Fruit fly (Drosophila melanogaster) whole organism, embryonic: ENCODE measurements around the gene CG14721.

Source experiments
- Adf1 ChIP-seq: fragments of 200-800 bp; sonication (Bioruptor generic); IDR thresholded peaks from 2 replicates; pipeline ENCODE4 v1.3.6; 2022; ENCODE audit warnings: missing biosample characterization, missing genetic modification characterization
- Antp ChIP-seq: fragments of 200-800 bp; sonication (Bioruptor generic); optimal IDR thresholded peaks from 3 replicates; lab custom pipeline; 2016; ENCODE audit warnings: missing biosample characterization, missing genetic modification characterization
- CG11085 ChIP-seq: fragments of 200-800 bp; sonication (Bioruptor generic); IDR thresholded peaks from 2 replicates; pipeline ENCODE4 v1.3.6; 2022; ENCODE audit warnings: missing biosample characterization, missing genetic modification characterization
- CG11398 ChIP-seq: fragments of 200-800 bp; sonication (Bioruptor generic); optimal IDR thresholded peaks from 2 replicates; lab custom pipeline; 2016; ENCODE audit warnings: missing biosample characterization, missing genetic modification characterization
- CG12236 ChIP-seq: fragments of 200-800 bp; sonication (Bioruptor generic); optimal IDR thresholded peaks from 2 replicates; lab custom pipeline; 2016; ENCODE audit warnings: missing biosample characterization, missing genetic modification characterization
- CG13287 ChIP-seq: fragments of 200-800 bp; sonication (Bioruptor generic); IDR thresholded peaks from 2 replicates; pipeline ENCODE4 v1.3.6; 2022; ENCODE audit warnings: missing biosample characterization, missing genetic modification characterization; ENCODE audit not compliant: partially characterized antibody
- CG14860 ChIP-seq: fragments of 200-800 bp; sonication (Bioruptor generic); IDR thresholded peaks from 3 replicates; pipeline ENCODE4 v1.3.6; 2022; ENCODE audit warnings: missing biosample characterization, missing genetic modification characterization; ENCODE audit not compliant: partially characterized antibody
- CG15514 ChIP-seq: fragments of 200-800 bp; sonication (Bioruptor generic); optimal IDR thresholded peaks from 3 replicates; lab custom pipeline; 2017; ENCODE audit warnings: missing biosample characterization, missing genetic modification characterization, mild to moderate bottlenecking, moderate library complexity, missing genetic modification reagents
- CG15601 ChIP-seq: fragments of 200-800 bp; sonication (Bioruptor generic); optimal IDR thresholded peaks from 3 replicates; lab custom pipeline; 2019; ENCODE audit warnings: missing biosample characterization, mild to moderate bottlenecking, missing genetic modification characterization, moderate library complexity
- CG17361 ChIP-seq: fragments of 200-800 bp; sonication (Bioruptor generic); IDR thresholded peaks from 3 replicates; pipeline ENCODE4 v1.3.6; 2022; ENCODE audit warnings: missing biosample characterization, missing genetic modification characterization
- CG17568 ChIP-seq: fragments of 200-800 bp; sonication (Bioruptor generic); optimal IDR thresholded peaks from 2 replicates; lab custom pipeline; 2018; ENCODE audit warnings: missing biosample characterization, mild to moderate bottlenecking, missing genetic modification characterization, moderate library complexity
- CG2116 ChIP-seq: fragments of 200-800 bp; sonication (Bioruptor generic); optimal IDR thresholded peaks from 3 replicates; lab custom pipeline; 2018; ENCODE audit warnings: missing biosample characterization, mild to moderate bottlenecking, missing genetic modification characterization
- CG32532 ChIP-seq: fragments of 200-800 bp; sonication (Bioruptor generic); IDR thresholded peaks from 2 replicates; pipeline ENCODE4 v1.3.6; 2022; ENCODE audit warnings: missing biosample characterization, missing genetic modification characterization
- CG33213 ChIP-seq: fragments of 200-800 bp; sonication (Bioruptor generic); optimal IDR thresholded peaks from 3 replicates; lab custom pipeline; 2016; ENCODE audit warnings: missing biosample characterization, missing genetic modification characterization
- CG5180 ChIP-seq: fragments of 200-800 bp; sonication (Bioruptor generic); optimal IDR thresholded peaks from 3 replicates; lab custom pipeline; 2017; ENCODE audit warnings: missing biosample characterization, missing genetic modification characterization, mild to moderate bottlenecking, moderate library complexity, missing genetic modification reagents
- CG9797 ChIP-seq: fragments of 200-800 bp; sonication (Bioruptor generic); optimal IDR thresholded peaks from 3 replicates; lab custom pipeline; 2018; ENCODE audit warnings: missing biosample characterization, mild to moderate bottlenecking, missing genetic modification characterization
- Dad ChIP-seq: fragments of 200-800 bp; sonication (Bioruptor generic); optimal IDR thresholded peaks from 3 replicates; lab custom pipeline; 2016; ENCODE audit warnings: missing biosample characterization, missing genetic modification characterization
- Deaf1 ChIP-seq: fragments of 200-800 bp; optimal IDR thresholded peaks from 3 replicates; lab custom pipeline; 2019; ENCODE audit warnings: missing biosample characterization, mild to moderate bottlenecking, missing genetic modification characterization, moderate library complexity
- Dek ChIP-seq: fragments of 200-800 bp; sonication (Bioruptor generic); optimal IDR thresholded peaks from 3 replicates; lab custom pipeline; 2019; ENCODE audit warnings: missing biosample characterization, mild to moderate bottlenecking, missing genetic modification characterization, moderate library complexity
- Dip2 ChIP-seq: fragments of 200-800 bp; sonication (Bioruptor generic); IDR thresholded peaks from 2 replicates; pipeline ENCODE4 v1.3.6; 2022; ENCODE audit warnings: missing biosample characterization, missing genetic modification characterization
- Drgx ChIP-seq: fragments of 200-800 bp; sonication (Bioruptor generic); IDR thresholded peaks from 2 replicates; pipeline ENCODE4 v1.3.6; 2022; ENCODE audit warnings: missing biosample characterization, missing genetic modification characterization
- Hr39 ChIP-seq: fragments of >200 bp; optimal IDR thresholded peaks from 2 replicates; lab custom pipeline; 2017
- Jarid2 ChIP-seq: fragments of 200-800 bp; sonication (Bioruptor generic); optimal IDR thresholded peaks from 3 replicates; lab custom pipeline; 2017; ENCODE audit warnings: mild to moderate bottlenecking, missing biosample characterization, missing genetic modification reagents, missing genetic modification characterization
- MESR4 ChIP-seq: fragments of 200-800 bp; sonication (Bioruptor generic); optimal IDR thresholded peaks from 2 replicates; lab custom pipeline; 2018; ENCODE audit warnings: missing biosample characterization, mild to moderate bottlenecking, missing genetic modification characterization, moderate library complexity
- Myb ChIP-seq: fragments of 200-800 bp; sonication (Bioruptor generic); optimal IDR thresholded peaks from 2 replicates; lab custom pipeline; 2016; ENCODE audit warnings: missing biosample characterization, missing genetic modification characterization
- NfI ChIP-seq: fragments of 200-800 bp; sonication (Bioruptor generic); optimal IDR thresholded peaks from 3 replicates; lab custom pipeline; 2018; ENCODE audit warnings: missing biosample characterization, mild to moderate bottlenecking, missing genetic modification characterization, moderate library complexity
- Ptx1 ChIP-seq: fragments of 200-800 bp; sonication (Bioruptor generic); IDR thresholded peaks from 2 replicates; pipeline ENCODE4 v1.3.6; 2022; ENCODE audit warnings: missing biosample characterization, missing genetic modification characterization
- Rfx ChIP-seq: fragments of 200-800 bp; sonication (Bioruptor generic); IDR thresholded peaks from 2 replicates; pipeline ENCODE4 v1.3.6; 2022; ENCODE audit warnings: missing biosample characterization, missing genetic modification characterization
- Tbp ChIP-seq: fragments of >200 bp; optimal IDR thresholded peaks from 2 replicates; lab custom pipeline; 2018; ENCODE audit warnings: missing biosample characterization, missing genetic modification characterization
- Vsx1 ChIP-seq: fragments of 200-800 bp; sonication (Bioruptor generic); optimal IDR thresholded peaks from 2 replicates; lab custom pipeline; 2017; ENCODE audit warnings: missing biosample characterization, mild to moderate bottlenecking, missing genetic modification characterization, missing genetic modification reagents
- abd-A ChIP-seq: fragments of 200-800 bp; sonication (Bioruptor generic); optimal IDR thresholded peaks from 3 replicates; lab custom pipeline; 2019; ENCODE audit warnings: missing biosample characterization, mild to moderate bottlenecking, missing genetic modification characterization, moderate library complexity
- bowl ChIP-seq: fragments of 200-800 bp; sonication (Bioruptor generic); IDR thresholded peaks from 2 replicates; pipeline ENCODE4 v1.3.6; 2022; ENCODE audit warnings: missing biosample characterization, missing genetic modification characterization
- cg ChIP-seq: fragments of 200-800 bp; sonication (Bioruptor generic); optimal IDR thresholded peaks from 3 replicates; lab custom pipeline; 2019; ENCODE audit warnings: missing biosample characterization, mild to moderate bottlenecking, missing genetic modification characterization, moderate library complexity
- chinmo ChIP-seq: fragments of 200-800 bp; sonication (Bioruptor generic); IDR thresholded peaks from 4 replicates; pipeline ENCODE4 v1.3.6; 2022; ENCODE audit warnings: missing biosample characterization, missing genetic modification characterization; ENCODE audit not compliant: partially characterized antibody
- crp ChIP-seq, 2 experiments: fragments of 200-800 bp; sonication (Bioruptor generic); optimal IDR thresholded peaks; 2 replicates in 1 of 2; 3 replicates in 1 of 2; lab custom pipeline; 2017; ENCODE audit warnings: missing biosample characterization in 2 of 2, missing genetic modification characterization in 2 of 2, mild to moderate bottlenecking in 1 of 2, moderate library complexity in 1 of 2
- ewg ChIP-seq: fragments of 200-800 bp; sonication (Bioruptor generic); optimal IDR thresholded peaks from 3 replicates; lab custom pipeline; 2017; ENCODE audit warnings: mild to moderate bottlenecking, missing biosample characterization, missing genetic modification reagents, missing genetic modification characterization
- exex ChIP-seq: fragments of 200-800 bp; sonication (Bioruptor generic); optimal IDR thresholded peaks from 4 replicates; lab custom pipeline; 2018; ENCODE audit warnings: missing biosample characterization, mild to moderate bottlenecking, missing genetic modification characterization, moderate library complexity
- jing ChIP-seq: fragments of 200-800 bp; sonication (Bioruptor generic); optimal IDR thresholded peaks from 2 replicates; lab custom pipeline; 2018; ENCODE audit warnings: missing biosample characterization, mild to moderate bottlenecking, missing genetic modification characterization
- kah ChIP-seq: fragments of 200-800 bp; sonication (Bioruptor generic); optimal IDR thresholded peaks from 2 replicates; lab custom pipeline; 2018; ENCODE audit warnings: missing biosample characterization, mild to moderate bottlenecking, missing genetic modification characterization
- phol ChIP-seq: fragments of 200-800 bp; sonication (Bioruptor generic); optimal IDR thresholded peaks from 3 replicates; lab custom pipeline; 2018; ENCODE audit warnings: missing biosample characterization, mild to moderate bottlenecking, missing genetic modification characterization, moderate library complexity
- scrt ChIP-seq: fragments of 200-800 bp; sonication (Bioruptor generic); optimal IDR thresholded peaks from 2 replicates; lab custom pipeline; 2018; ENCODE audit warnings: missing biosample characterization, mild to moderate bottlenecking, missing genetic modification characterization, moderate library complexity
- sens ChIP-seq: fragments of 200-800 bp; sonication (Bioruptor generic); peaks from one replicate; lab custom pipeline; 2016; ENCODE audit warnings: missing biosample characterization, missing genetic modification characterization
- shn ChIP-seq: fragments of 200-800 bp; sonication (Bioruptor generic); optimal IDR thresholded peaks from 3 replicates; lab custom pipeline; 2016; ENCODE audit warnings: missing biosample characterization, missing genetic modification characterization
- slp2 ChIP-seq: fragments of 200-800 bp; sonication (Bioruptor generic); optimal IDR thresholded peaks from 2 replicates; lab custom pipeline; 2016; ENCODE audit warnings: missing biosample characterization, missing genetic modification characterization
- tna ChIP-seq: fragments of 200-800 bp; sonication (Bioruptor generic); IDR thresholded peaks from 2 replicates; pipeline ENCODE4 v1.3.6; 2022; ENCODE audit warnings: missing biosample characterization, missing genetic modification characterization; ENCODE audit not compliant: partially characterized antibody
- wdn ChIP-seq: fragments of 200-800 bp; sonication (Bioruptor generic); IDR thresholded peaks from 2 replicates; pipeline ENCODE4 v1.3.6; 2022; ENCODE audit warnings: missing biosample characterization, missing genetic modification characterization

Gene CG14721

dm6 chr3R:11703730-11704129 is 31.5 kb upstream of the CG14721 start, which contains the start of gene I-t:
I-t (plus strand) TSS chr3R:11704030.
- TF ChIP-seq CG12236 (no peak), Dip2 (no peak), CG11398 (GFP tag; lab: Kevin White, UChicago) (no peak), CG15514 (no peak), Dek (tag; lab: Kevin White, UChicago) (no peak)

DNA sequence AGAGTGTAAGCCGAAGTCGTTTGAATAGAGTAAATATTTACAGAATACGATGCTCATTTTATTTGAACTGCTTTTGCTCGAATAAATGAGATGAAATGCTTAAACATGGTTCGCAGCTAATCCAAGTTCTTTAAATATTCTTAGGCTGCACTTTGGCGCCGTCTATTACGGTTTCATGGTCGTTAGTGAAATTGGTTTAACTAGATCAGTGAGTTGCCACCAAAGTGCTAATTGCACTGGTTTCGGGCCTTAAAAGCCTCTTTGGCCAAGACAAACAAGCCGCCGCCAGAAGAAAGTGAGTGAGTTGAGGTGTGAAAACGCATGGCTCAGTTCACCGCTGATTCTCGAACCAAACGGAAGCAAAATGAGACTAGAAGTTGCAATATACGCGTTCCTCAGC is 23.9 kb upstream of the CG14721 start, which contains the start of gene CG14720:
TSS of gene CG14720 (plus strand) at position 301 of the 400 bp plus-strand sequence.
- no peak for TF ChIP-seq wdn (GFP tag; lab: Robert Waterston, UW)
- no peak for TF ChIP-seq CG15601 (tag; lab: Kevin White, UChicago)
- no peak for TF ChIP-seq jing (GFP tag; lab: Kevin White, UChicago)
- TF ChIP-seq Adf1 (GFP tag; lab: Robert Waterston, UW): no peak
- TF ChIP-seq NfI: no peak
- no peak for TF ChIP-seq CG2116 (GFP tag; lab: Kevin White, UChicago)
- TF ChIP-seq slp2 (GFP tag; lab: Kevin White, UChicago): no peak
- no peak for TF ChIP-seq Vsx1 (GFP tag; lab: Kevin White, UChicago)

DNA sequence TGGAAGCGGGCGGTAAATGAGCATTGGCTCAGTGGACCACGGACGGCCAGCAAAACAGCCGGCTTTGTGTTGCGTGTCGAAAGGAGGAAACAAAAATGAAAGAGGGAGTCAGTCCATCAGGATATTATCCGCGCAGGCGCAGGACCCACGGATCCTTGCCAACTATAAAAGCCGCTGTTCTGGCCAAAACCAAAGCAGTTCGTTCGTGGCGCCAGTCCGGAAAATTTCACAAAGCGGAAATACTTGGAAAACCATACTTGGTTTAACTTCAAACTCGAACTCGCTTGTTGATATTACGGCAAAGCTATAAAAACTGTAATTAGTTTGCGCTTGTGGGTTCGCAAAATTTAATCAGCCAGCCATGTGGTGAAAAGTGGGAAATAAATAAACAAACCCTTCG is 13.7 kb upstream of the CG14721 start, which contains the start of gene CG12594:
TSS of gene CG12594 (plus strand) at position 142 of the 400 bp plus-strand sequence.
- TF ChIP-seq abd-A (tag; lab: Kevin White, UChicago): peak; percentile 32
- TF ChIP-seq Jarid2 (GFP tag; lab: Kevin White, UChicago): peak; percentile 4
- TF ChIP-seq chinmo (GFP tag; lab: Robert Waterston, UW): 0 out of 4 replicates have a peak, but pooled peaks have one; percentile 22
- TF ChIP-seq CG5180 (GFP tag; lab: Kevin White, UChicago): peak; percentile 67
- TF ChIP-seq scrt (GFP tag; lab: Kevin White, UChicago): peak; percentile 57
- TF ChIP-seq Deaf1 (tag; lab: Kevin White, UChicago): peak; percentile 7
- TF ChIP-seq ewg (GFP tag; lab: Kevin White, UChicago): peak; percentile 74
- no peak for TF ChIP-seq shn (GFP tag; lab: Kevin White, UChicago)
- no peak for TF ChIP-seq Rfx (GFP tag; lab: Robert Waterston, UW)
- TF ChIP-seq, all 482 proteins: peak for 7

DNA sequence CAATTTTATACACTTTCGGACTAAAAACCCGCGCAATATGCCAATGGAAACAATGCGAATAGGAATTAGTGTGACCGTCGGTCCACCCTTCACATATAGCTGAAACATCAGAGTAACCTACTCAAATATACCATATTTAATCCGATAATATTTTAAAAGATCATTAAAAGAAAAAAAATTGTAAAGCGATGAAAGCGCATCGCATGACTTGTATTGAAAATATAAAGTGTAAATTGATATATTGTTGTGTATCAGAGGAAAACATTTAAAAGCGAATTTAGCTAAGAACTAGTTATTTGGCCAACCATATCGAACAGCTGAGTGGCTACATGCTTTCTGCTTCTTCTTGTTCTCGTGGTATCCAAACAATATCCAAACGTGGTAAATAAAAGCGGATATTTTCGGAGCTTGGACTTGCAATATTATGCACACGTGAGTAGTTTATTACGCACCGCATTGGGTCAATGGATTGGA is 6.5 kb downstream of the CG14721 start, which contains the start of the genes Blm and CG14722:
TSS of gene Blm (minus strand) at position 54 of the 474 bp plus-strand sequence.
TSS of gene CG14722 (plus strand) at position 161 of the 474 bp plus-strand sequence.
- TF ChIP-seq Dad (GFP tag; lab: Kevin White, UChicago) (no peak), CG13287 (GFP tag; lab: Robert Waterston, UW) (peak; percentile 47), CG33213 (GFP tag; lab: Kevin White, UChicago) (no peak), CG11085 (GFP tag; lab: Robert Waterston, UW) (no peak), exex (tag; lab: Kevin White, UChicago) (no peak), CG17361 (GFP tag; lab: Robert Waterston, UW) (no peak), Tbp (GFP tag; lab: Kevin White, UChicago) (peak; percentile 21), Myb (GFP tag; lab: Kevin White, UChicago) (peak; percentile 33), CG32532 (GFP tag; lab: Robert Waterston, UW) (no peak), bowl (GFP tag; lab: Robert Waterston, UW) (no peak), sens (GFP tag; lab: Kevin White, UChicago) (peak; percentile 63), phol (tag; lab: Kevin White, UChicago) (peak; percentile 55), MESR4 (GFP tag; lab: Kevin White, UChicago) (peak; percentile 58), cg (no peak), Antp (GFP tag; lab: Kevin White, UChicago) (no peak), crp (GFP tag; optimal IDR thresholded peaks at IDR 0.05; lab: Kevin White, UChicago) (peak; percentile 46 to 91), CG9797 (GFP tag; lab: Kevin White, UChicago) (peak; percentile 75), tna (GFP tag; lab: Robert Waterston, UW) (no peak), CG14860 (GFP tag; lab: Robert Waterston, UW) (no peak), Ptx1 (GFP tag; lab: Robert Waterston, UW) (no peak), Hr39 (lab: Kevin White, UChicago) (no peak), Drgx (GFP tag; lab: Robert Waterston, UW) (no peak), kah (GFP tag; lab: Kevin White, UChicago) (no peak), CG17568 (GFP tag; lab: Kevin White, UChicago) (no peak)
